Worm (Caenorhabditis elegans): Measurements from ENCODE around the gene srd-58.
A peak's percentile ranks its signal among the peaks of the same experiment; 100 is the strongest.

Gene srd-58

DNA sequence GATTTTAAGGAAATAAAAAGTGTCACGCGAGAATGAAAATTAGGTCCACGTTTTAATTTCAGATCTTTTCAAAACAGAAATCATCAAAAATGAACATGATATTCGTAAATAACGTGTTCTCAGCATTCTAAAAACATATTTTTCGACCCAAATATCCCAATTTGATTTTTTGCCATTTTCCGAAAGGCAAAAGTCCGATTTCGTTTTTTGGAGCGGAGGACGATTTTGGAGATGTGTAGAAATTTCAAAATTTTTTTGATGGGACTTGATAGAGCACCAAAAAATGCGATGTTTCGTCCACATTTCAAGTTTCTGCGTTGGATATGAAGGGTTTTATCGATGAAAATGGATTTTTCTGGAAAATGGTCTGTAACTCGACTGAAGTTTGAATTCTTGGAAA, 25.8 kb upstream of the srd-58 start:
- TF ChIP-seq hrde-1 (tag; optimal IDR thresholded peaks at IDR 0.05; ENCODE audit: borderline replicate concordance), result no peak

DNA sequence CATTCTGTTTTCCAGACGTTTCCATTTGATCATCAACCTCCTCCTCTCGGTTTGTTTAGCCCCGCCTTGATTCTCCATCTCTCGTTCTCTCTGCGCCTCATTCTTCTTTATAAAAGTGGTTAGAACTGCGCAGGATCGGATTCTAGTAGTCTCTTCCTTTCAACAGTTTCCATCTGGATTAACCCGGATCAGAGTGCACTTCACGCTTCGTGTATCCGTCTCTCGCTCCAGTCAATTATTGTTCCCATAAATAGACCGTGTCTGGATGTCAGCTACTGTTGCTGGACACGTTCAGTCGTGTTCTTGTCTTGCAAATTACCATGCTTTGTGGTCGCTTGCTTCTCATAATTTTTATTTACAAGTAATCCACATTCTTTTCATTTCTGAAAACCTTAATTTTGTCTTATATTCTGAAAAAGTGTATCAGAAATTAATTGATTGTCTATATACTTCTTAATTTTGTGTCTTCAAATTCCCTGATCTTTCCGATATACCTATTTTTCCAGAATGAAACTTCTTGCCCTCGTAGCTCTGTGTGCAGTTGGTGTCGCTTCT, 23.9 kb upstream of the srd-58 start, which contains the start of gene F32A5.4:
Gene F32A5.4, plus strand, starts transcription at position 505 of the 555 bp plus-strand sequence.
- TF ChIP-seq ama-1 (optimal IDR thresholded peaks at IDR 0.05) (peak; percentile 62), ama-1 (GFP tag; optimal IDR thresholded peaks at IDR 0.05) (no peak), hsf-1 (GFP tag; IDR thresholded peaks at IDR 0.05) (0 out of 2 replicates have a peak, but pooled peaks have one; percentile 37), ceh-79 (tag; optimal IDR thresholded peaks at IDR 0.05) (no peak)

- TF ChIP-seq hsf-1 (GFP tag; IDR thresholded peaks at IDR 0.05) (no peak), sptf-2 (GFP tag; optimal IDR thresholded peaks at IDR 0.05) (no peak), madf-6 (GFP tag; IDR thresholded peaks at IDR 0.05) (peak; percentile 60), lin-35 (GFP tag; optimal IDR thresholded peaks at IDR 0.05) (no peak), madf-8 (GFP tag; conservative IDR thresholded peaks at IDR 0.05) (peak; percentile 36), aptf-2 (GFP tag; conservative IDR thresholded peaks at IDR 0.05) (peak; percentile 99), dpl-1 (GFP tag; optimal IDR thresholded peaks at IDR 0.05) (no peak), C06A6.2 (GFP tag; conservative IDR thresholded peaks at IDR 0.05) (no peak), rec-8 (tag; optimal IDR thresholded peaks at IDR 0.05) (no peak), unc-130 (GFP tag; optimal IDR thresholded peaks at IDR 0.05) (no peak), lin-54 (GFP tag; optimal IDR thresholded peaks at IDR 0.05) (no peak), nfya-1 (tag; optimal IDR thresholded peaks at IDR 0.05; ENCODE audit: borderline replicate concordance, insufficient read depth) (no peak), dox-1 (GFP tag; IDR thresholded peaks at IDR 0.05) (no peak), attf-5 (GFP tag; optimal IDR thresholded peaks at IDR 0.05) (no peak), efl-1 (GFP tag; optimal IDR thresholded peaks at IDR 0.05) (peak; percentile 61), madf-10 (tag; optimal IDR thresholded peaks at IDR 0.05) (no peak)
Measured at ce11 chrII:7225864-7226522, 21.1 kb upstream of the srd-58 start, which contains the start of gene clh-3. clh-3 (minus strand) TSS chrII:7225914.

DNA sequence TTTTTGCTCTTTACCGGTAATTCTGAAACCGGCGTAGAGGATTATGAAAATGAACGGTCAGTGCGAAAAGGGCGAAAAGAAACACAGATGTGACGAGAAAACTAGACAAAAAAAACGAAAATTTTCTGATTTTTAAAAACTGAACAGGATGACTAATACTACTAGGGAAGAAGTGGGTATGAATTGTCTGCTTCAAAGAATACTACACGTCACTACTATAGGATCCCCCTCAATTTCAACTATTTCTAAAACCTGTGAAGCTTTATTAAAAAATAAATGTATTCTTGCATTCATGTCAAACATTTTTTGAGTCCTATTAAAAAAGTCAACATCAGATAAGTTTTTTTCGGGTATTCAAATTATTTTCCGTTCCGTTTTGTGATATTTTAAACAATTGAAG, 19.2 kb upstream of the srd-58 start:
- TF ChIP-seq aptf-2 (GFP tag; conservative IDR thresholded peaks at IDR 0.05) (no peak), ceh-40 (GFP tag; IDR thresholded peaks at IDR 0.05) (no peak), Y56A3A.18 (GFP tag; IDR thresholded peaks at IDR 0.05) (no peak), F49E8.2 (tag; optimal IDR thresholded peaks at IDR 0.05; ENCODE audit: insufficient read depth) (no peak), lsl-1 (GFP tag; optimal IDR thresholded peaks at IDR 0.05) (no peak), cebp-1 (GFP tag; IDR thresholded peaks at IDR 0.05) (no peak), cebp-1 (tag; optimal IDR thresholded peaks at IDR 0.05) (no peak), gei-17 (GFP tag; optimal IDR thresholded peaks at IDR 0.05) (no peak), F37B4.10 (GFP tag; IDR thresholded peaks at IDR 0.05) (no peak), zim-3 (tag; optimal IDR thresholded peaks at IDR 0.05) (no peak), dox-1 (GFP tag; IDR thresholded peaks at IDR 0.05) (no peak), lir-1 (GFP tag; conservative IDR thresholded peaks at IDR 0.05) (no peak), snpc-1.1 (tag; optimal IDR thresholded peaks at IDR 0.05; ENCODE audit: insufficient read depth) (no peak), lag-1 (GFP tag; IDR thresholded peaks at IDR 0.05) (no peak), Y67H2A.10 (GFP tag; conservative IDR thresholded peaks at IDR 0.05) (no peak)
